Fruit fly (Drosophila melanogaster): ENCODE measurements around the gene Lip2.

dm6 chr2L:10693018-10693417 lies 16.2 kb downstream of the Lip2 start:
- TF ChIP-seq psq (optimal IDR thresholded peaks at IDR 0.05) (no peak), Myc (optimal IDR thresholded peaks at IDR 0.05) (no peak), ttk (optimal IDR thresholded peaks at IDR 0.05) (no peak), Sin3A (optimal IDR thresholded peaks at IDR 0.05) (no peak), insv (optimal IDR thresholded peaks at IDR 0.05) (no peak), h (optimal IDR thresholded peaks at IDR 0.05) (no peak)

All from Kc167 (cell line).